Worm (Caenorhabditis elegans) whole organism, L1 larva: ENCODE data around the gene C28D4.18.

Source experiments
- ceh-82 ChIP-seq, 3 experiments: fragments of 150-350 bp in 1 of 3; sonication (generic microtip) in 2 of 3; optimal IDR thresholded peaks; 2 replicates each; lab custom pipeline; 2014 to 2017; ENCODE audit warnings: missing biosample characterization in 3 of 3, missing genetic modification characterization in 3 of 3
- ces-1 ChIP-seq: fragments of 150-350 bp; optimal IDR thresholded peaks from 2 replicates; lab custom pipeline; 2014; ENCODE audit warnings: missing biosample characterization, missing genetic modification reagents, missing genetic modification characterization
- jun-1 ChIP-seq: fragments of 150-350 bp; optimal IDR thresholded peaks from 2 replicates; lab custom pipeline; 2014; ENCODE audit warnings: missing biosample characterization, missing genetic modification reagents, missing genetic modification characterization
- lir-3 ChIP-seq: sonication (generic microtip); optimal IDR thresholded peaks from 2 replicates; lab custom pipeline; 2016; ENCODE audit warnings: mild to moderate bottlenecking, missing genetic modification characterization, moderate library complexity, missing compliant biosample characterization; ENCODE audit not compliant: poor library complexity

ce11 chrIV:9678007-9678406 is 47.1 kb upstream of the C28D4.18 start:
- TF ChIP-seq ceh-82 (tag; optimal IDR thresholded peaks at IDR 0.05; lab: Kevin White, UChicago): no peak
- no peak for TF ChIP-seq jun-1 (tag; lab: Kevin White, UChicago)
- no peak for TF ChIP-seq ces-1 (GFP tag; lab: Kevin White, UChicago)
- TF ChIP-seq lir-3: no peak
